Worm (Caenorhabditis elegans) whole organism, young adult: ENCODE results near the gene dpy-18.

Experiments used
- pha-4 ChIP-seq: fragments of 150-350 bp; sonication (generic microtip); optimal IDR thresholded peaks from 2 replicates; lab custom pipeline; 2014; ENCODE audit warnings: missing biosample characterization, missing genetic modification reagents, missing genetic modification characterization
- ztf-26 ChIP-seq: sonication (generic microtip); optimal IDR thresholded peaks from 2 replicates; lab custom pipeline; 2017; ENCODE audit warnings: missing genetic modification characterization, missing compliant biosample characterization

ce11 chrIII:11344125-11344524 is 33.7 kb downstream of the dpy-18 start:
- TF ChIP-seq pha-4 (no peak), ztf-26 (tag; lab: Kevin White, UChicago) (no peak)
